Worm (Caenorhabditis elegans) whole organism, L4/young adult: ENCODE results near the gene prk-1.

ENCODE experiments used
- W03F9.2 ChIP-seq: fragments of 150-350 bp; optimal IDR thresholded peaks from 2 replicates; lab custom pipeline; 2014; ENCODE audit warnings: missing biosample characterization, missing genetic modification characterization
- dao-5 ChIP-seq: sonication (generic microtip); optimal IDR thresholded peaks from 2 replicates; lab custom pipeline; 2016; ENCODE audit warnings: missing genotype, missing genetic modification characterization, moderate library complexity, missing compliant biosample characterization
- him-1 ChIP-seq: sonication (generic microtip); optimal IDR thresholded peaks from 2 replicates; lab custom pipeline; 2016; ENCODE audit warnings: missing genotype, missing genetic modification reagents, missing genetic modification characterization, missing compliant biosample characterization

The prk-1 gene

ce11 chrIII:7034252-7035223 is 44.6 kb downstream of the prk-1 start:
- TF ChIP-seq him-1 (no peak), W03F9.2 (tag; lab: Kevin White, UChicago) (no peak), dao-5 (tag; lab: Kevin White, UChicago) (no peak)

- no peak for TF ChIP-seq him-1
- no peak for TF ChIP-seq W03F9.2 (tag; lab: Kevin White, UChicago)
- no peak for TF ChIP-seq dao-5 (tag; lab: Kevin White, UChicago)
These were observed 55.7 kb downstream of the prk-1 start, which contains the start of gene R01H2.7 for ce11 chrIII:7045643-7046042. Gene R01H2.7 (minus strand): TSS chrIII:7045743.
